Worm (Caenorhabditis elegans) whole organism, early embryonic: ENCODE measurements around the gene C14C6.2.

Source experiments
- ama-1 ChIP-seq: fragments of 150-350 bp; optimal IDR thresholded peaks from 2 replicates; lab custom pipeline; 2014
- ets-7 ChIP-seq: sonication (generic microtip); optimal IDR thresholded peaks from 2 replicates; lab custom pipeline; 2016; ENCODE audit warnings: missing genotype, missing genetic modification characterization, missing compliant biosample characterization

DNA sequence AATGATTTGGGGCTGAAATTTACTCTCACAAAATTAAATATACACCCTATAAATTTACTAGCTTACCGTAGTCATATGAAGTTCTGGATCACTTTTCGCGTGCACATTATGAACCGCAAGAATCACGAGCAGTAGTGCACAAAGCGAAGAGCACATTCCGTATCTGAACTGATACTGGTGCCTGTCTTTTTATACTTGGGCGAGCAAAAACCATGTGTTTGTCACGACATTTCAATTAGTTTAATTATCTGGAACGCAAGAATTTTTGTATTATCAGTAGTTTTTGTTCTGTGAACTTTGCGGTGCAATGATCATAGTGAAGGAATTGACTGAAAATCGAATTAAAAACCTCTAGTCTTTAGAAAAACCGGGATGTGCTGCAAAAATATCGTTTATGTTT, 38.9 kb upstream of the C14C6.2 start, which contains the start of gene lipl-3:
- TF ChIP-seq ama-1 (lab: Kevin White, UChicago) (no peak), ets-7 (tag; lab: Kevin White, UChicago) (no peak)
